Worm (Caenorhabditis elegans) whole organism, L4 larva: ENCODE measurements around the gene nhr-17.

Experiments used
- ceh-28 ChIP-seq: fragments of 150-350 bp; optimal IDR thresholded peaks from 2 replicates; lab custom pipeline; 2014; ENCODE audit warnings: missing biosample characterization, missing genetic modification reagents, missing genetic modification characterization
- hmg-1.1 ChIP-seq: fragments of 200-800 bp; sonication (Bioruptor generic); IDR thresholded peaks from 2 replicates; pipeline ENCODE4 v1.3.6; 2022; ENCODE audit warnings: missing genetic modification reagents, missing genetic modification characterization, missing compliant biosample characterization
- jun-1 ChIP-seq: fragments of 150-350 bp; optimal IDR thresholded peaks from 2 replicates; lab custom pipeline; 2014; ENCODE audit warnings: missing biosample characterization, missing genetic modification reagents, missing genetic modification characterization
- nhr-11 ChIP-seq: fragments of 150-350 bp; optimal IDR thresholded peaks from 2 replicates; lab custom pipeline; 2014; ENCODE audit warnings: missing biosample characterization, missing genetic modification characterization
- unc-62 ChIP-seq, 3 experiments: fragments of 150-350 bp in 1 of 3; sonication (generic microtip); optimal IDR thresholded peaks in 2 of 3; peaks in 1 of 3; 1 replicate in 1 of 3; 2 replicates in 2 of 3; lab custom pipeline; 2014 to 2017; ENCODE audit warnings: missing biosample characterization in 3 of 3, missing genetic modification characterization in 3 of 3, missing genetic modification reagents in 3 of 3, missing genotype in 1 of 3
- zag-1 ChIP-seq: fragments of 150-350 bp; optimal IDR thresholded peaks from 2 replicates; lab custom pipeline; 2014; ENCODE audit warnings: missing biosample characterization, missing genetic modification characterization
- ztf-7 ChIP-seq: fragments of 150-350 bp; optimal IDR thresholded peaks from 2 replicates; lab custom pipeline; 2014; ENCODE audit warnings: missing biosample characterization, missing genetic modification characterization

ce11 chrX:12702713-12703112, 35.1 kb upstream of the nhr-17 start:
- TF ChIP-seq zag-1: no peak
- no peak for TF ChIP-seq jun-1 (tag; lab: Kevin White, UChicago)
- TF ChIP-seq ztf-7 (tag; lab: Kevin White, UChicago): no peak
- TF ChIP-seq unc-62 (GFP tag; optimal IDR thresholded peaks at IDR 0.05 in 1 of 2; lab: Kevin White, UChicago): no peak
- TF ChIP-seq unc-62 (tag; optimal IDR thresholded peaks at IDR 0.05; lab: Kevin White, UChicago): no peak
- no peak for TF ChIP-seq hmg-1.1 (GFP tag; lab: Robert Waterston, UW)
- TF ChIP-seq ceh-28: no peak
- no peak for TF ChIP-seq nhr-11 (tag; lab: Kevin White, UChicago)
